Fruit fly (Drosophila melanogaster) whole organism, prepupa: Measurements from ENCODE around the gene CG42390.

Experiments used
- Blimp-1 ChIP-seq: fragments of 200-800 bp; sonication (Bioruptor generic); optimal IDR thresholded peaks from 3 replicates; lab custom pipeline; 2017; ENCODE audit warnings: missing biosample characterization, missing genetic modification characterization, mild to moderate bottlenecking, moderate library complexity, missing genetic modification reagents
- CG10631 ChIP-seq: fragments of 200-800 bp; sonication (Bioruptor generic); optimal IDR thresholded peaks from 2 replicates; lab custom pipeline; 2016; ENCODE audit warnings: missing biosample characterization, missing genetic modification characterization
- CG10669 ChIP-seq: fragments of 200-800 bp; sonication (Bioruptor generic); optimal IDR thresholded peaks from 3 replicates; lab custom pipeline; 2018; ENCODE audit warnings: missing biosample characterization, mild to moderate bottlenecking, missing genetic modification characterization, moderate library complexity
- CG11762 ChIP-seq: fragments of 200-800 bp; sonication (Bioruptor generic); optimal IDR thresholded peaks from 3 replicates; lab custom pipeline; 2016; ENCODE audit warnings: missing biosample characterization, missing genetic modification characterization; ENCODE audit not compliant: insufficient read depth
- CG11902 ChIP-seq: fragments of 200-800 bp; sonication (Bioruptor generic); optimal IDR thresholded peaks from 3 replicates; lab custom pipeline; 2016; ENCODE audit warnings: missing biosample characterization, missing genetic modification characterization
- CG16779 ChIP-seq: fragments of 200-800 bp; sonication (Bioruptor generic); optimal IDR thresholded peaks from 3 replicates; lab custom pipeline; 2017; ENCODE audit warnings: missing biosample characterization, mild to moderate bottlenecking, missing genetic modification characterization
- CG3032 ChIP-seq: fragments of 200-800 bp; optimal IDR thresholded peaks from 2 replicates; lab custom pipeline; 2019; ENCODE audit warnings: missing biosample characterization, mild to moderate bottlenecking, missing genetic modification characterization, moderate library complexity
- CG31627 ChIP-seq: fragments of 200-800 bp; sonication (Bioruptor generic); optimal IDR thresholded peaks from 3 replicates; lab custom pipeline; 2016; ENCODE audit warnings: missing biosample characterization, missing genetic modification characterization
- CG34406 ChIP-seq: fragments of 200-800 bp; sonication (Bioruptor generic); optimal IDR thresholded peaks from 3 replicates; lab custom pipeline; 2016; ENCODE audit warnings: missing biosample characterization, missing genetic modification characterization
- CG4318 ChIP-seq: fragments of 200-800 bp; sonication (Bioruptor generic); optimal IDR thresholded peaks from 3 replicates; lab custom pipeline; 2017; ENCODE audit warnings: missing biosample characterization, mild to moderate bottlenecking, missing genetic modification characterization
- CG6163 ChIP-seq: fragments of 200-800 bp; sonication (Bioruptor generic); IDR thresholded peaks from 3 replicates; pipeline ENCODE4 v1.3.6; 2022; ENCODE audit warnings: missing biosample characterization, missing genetic modification characterization
- CG6276 ChIP-seq: fragments of 200-800 bp; sonication (Bioruptor generic); optimal IDR thresholded peaks from 2 replicates; lab custom pipeline; 2017; ENCODE audit warnings: missing biosample characterization, mild to moderate bottlenecking, missing genetic modification characterization
- CG6808 ChIP-seq: fragments of 200-800 bp; sonication (Bioruptor generic); optimal IDR thresholded peaks from 3 replicates; lab custom pipeline; 2017; ENCODE audit warnings: missing biosample characterization, missing genetic modification characterization, mild to moderate bottlenecking, moderate library complexity, missing genetic modification reagents
- CG7368 ChIP-seq: fragments of 200-800 bp; sonication (Bioruptor generic); optimal IDR thresholded peaks from 3 replicates; lab custom pipeline; 2016; ENCODE audit warnings: missing biosample characterization, missing genetic modification characterization
- CG8119 ChIP-seq: fragments of 200-800 bp; sonication (Bioruptor generic); IDR thresholded peaks from 3 replicates; pipeline ENCODE4 v1.3.6; 2022; ENCODE audit warnings: missing biosample characterization, missing genetic modification characterization
- CG8319 ChIP-seq: fragments of 200-800 bp; sonication (Bioruptor generic); optimal IDR thresholded peaks from 3 replicates; lab custom pipeline; 2016; ENCODE audit warnings: missing biosample characterization, missing genetic modification characterization
- CG8632 ChIP-seq: fragments of 200-800 bp; sonication (Bioruptor generic); optimal IDR thresholded peaks from 3 replicates; lab custom pipeline; 2016; ENCODE audit warnings: missing biosample characterization, missing genetic modification characterization
- CG9139 ChIP-seq: fragments of 200-800 bp; sonication (Bioruptor generic); optimal IDR thresholded peaks from 3 replicates; lab custom pipeline; 2017; ENCODE audit warnings: missing biosample characterization, mild to moderate bottlenecking, missing genetic modification characterization
- Eip78C ChIP-seq: fragments of 200-800 bp; sonication (Bioruptor generic); peaks from one replicate; lab custom pipeline; 2016; ENCODE audit warnings: missing biosample characterization, missing genetic modification characterization
- Ets21C ChIP-seq: fragments of 200-800 bp; sonication (Bioruptor generic); optimal IDR thresholded peaks from 3 replicates; lab custom pipeline; 2016; ENCODE audit warnings: missing biosample characterization, missing genetic modification characterization
- Gug ChIP-seq: fragments of 200-800 bp; sonication (Bioruptor generic); IDR thresholded peaks from 2 replicates; pipeline ENCODE4 v1.3.6; 2022; ENCODE audit warnings: missing biosample characterization, missing genetic modification characterization
- Hr39 ChIP-seq: fragments of 200-800 bp; sonication (Bioruptor generic); optimal IDR thresholded peaks from 2 replicates; lab custom pipeline; 2016; ENCODE audit warnings: missing biosample characterization, missing genetic modification characterization
- Lpt ChIP-seq: fragments of 200-800 bp; sonication (Bioruptor generic); optimal IDR thresholded peaks from 3 replicates; lab custom pipeline; 2016; ENCODE audit warnings: missing biosample characterization, missing genetic modification characterization
- Met ChIP-seq: fragments of 200-800 bp; sonication (Bioruptor generic); optimal IDR thresholded peaks from 3 replicates; lab custom pipeline; 2016; ENCODE audit warnings: missing biosample characterization, missing genetic modification characterization
- OdsH ChIP-seq: fragments of 200-800 bp; sonication (Bioruptor generic); optimal IDR thresholded peaks from 3 replicates; lab custom pipeline; 2016; ENCODE audit warnings: missing biosample characterization, missing genetic modification characterization
- Smox ChIP-seq: fragments of 200-800 bp; sonication (Bioruptor generic); optimal IDR thresholded peaks from 3 replicates; lab custom pipeline; 2016; ENCODE audit warnings: missing biosample characterization, missing genetic modification characterization
- Sox102F ChIP-seq: fragments of 200-800 bp; sonication (Bioruptor generic); optimal IDR thresholded peaks from 2 replicates; lab custom pipeline; 2016; ENCODE audit warnings: missing biosample characterization, mild to moderate bottlenecking, missing genetic modification characterization
- Sox14 ChIP-seq: fragments of 200-800 bp; sonication (Bioruptor generic); optimal IDR thresholded peaks from 3 replicates; lab custom pipeline; 2016; ENCODE audit warnings: missing biosample characterization, missing genetic modification characterization
- Sox15 ChIP-seq: fragments of 200-800 bp; sonication (Bioruptor generic); optimal IDR thresholded peaks from 3 replicates; lab custom pipeline; 2016; ENCODE audit warnings: missing biosample characterization, missing genetic modification characterization
- achi ChIP-seq: fragments of 200-800 bp; sonication (Bioruptor generic); optimal IDR thresholded peaks from 3 replicates; lab custom pipeline; 2016; ENCODE audit warnings: missing biosample characterization, missing genetic modification characterization
- acj6 ChIP-seq: fragments of 200-800 bp; sonication (Bioruptor generic); optimal IDR thresholded peaks from 3 replicates; lab custom pipeline; 2016; ENCODE audit warnings: missing biosample characterization, missing genetic modification characterization
- cyc ChIP-seq: fragments of 200-800 bp; sonication (Bioruptor generic); optimal IDR thresholded peaks from 3 replicates; lab custom pipeline; 2016; ENCODE audit warnings: missing biosample characterization, missing genetic modification characterization
- dac ChIP-seq: fragments of 200-800 bp; sonication (Bioruptor generic); optimal IDR thresholded peaks from 2 replicates; lab custom pipeline; 2017; ENCODE audit warnings: missing biosample characterization, mild to moderate bottlenecking, missing genetic modification characterization
- dsx ChIP-seq: fragments of 200-800 bp; optimal IDR thresholded peaks from 3 replicates; lab custom pipeline; 2019; ENCODE audit warnings: missing biosample characterization, mild to moderate bottlenecking, missing genetic modification characterization, moderate library complexity; ENCODE audit not compliant: poor library complexity, severe bottlenecking
- eg ChIP-seq: fragments of 200-800 bp; sonication (Bioruptor generic); IDR thresholded peaks from 3 replicates; pipeline ENCODE4 v1.3.6; 2022; ENCODE audit warnings: missing biosample characterization, missing genetic modification characterization
- esn ChIP-seq: fragments of 200-800 bp; sonication (Bioruptor generic); optimal IDR thresholded peaks from 2 replicates; lab custom pipeline; 2016; ENCODE audit warnings: missing biosample characterization, mild to moderate bottlenecking, missing genetic modification characterization, moderate library complexity
- fd59A ChIP-seq: fragments of 200-800 bp; sonication (Bioruptor generic); optimal IDR thresholded peaks from 2 replicates; lab custom pipeline; 2017; ENCODE audit warnings: missing biosample characterization, mild to moderate bottlenecking, missing genetic modification characterization, missing genetic modification reagents
- fd85E ChIP-seq: fragments of 200-800 bp; sonication (Bioruptor generic); optimal IDR thresholded peaks from 3 replicates; lab custom pipeline; 2016; ENCODE audit warnings: missing biosample characterization, missing genetic modification characterization
- fkh ChIP-seq: fragments of 200-800 bp; sonication (Bioruptor generic); optimal IDR thresholded peaks from 3 replicates; lab custom pipeline; 2017; ENCODE audit warnings: missing biosample characterization, mild to moderate bottlenecking, missing genetic modification characterization, moderate library complexity
- lz ChIP-seq: fragments of 200-800 bp; sonication (Bioruptor generic); optimal IDR thresholded peaks from 3 replicates; lab custom pipeline; 2016; ENCODE audit warnings: missing biosample characterization, missing genetic modification characterization
- net ChIP-seq: fragments of 200-800 bp; sonication (Bioruptor generic); optimal IDR thresholded peaks from 3 replicates; lab custom pipeline; 2016; ENCODE audit warnings: missing biosample characterization, missing genetic modification characterization
- pdm3 ChIP-seq: fragments of 200-800 bp; sonication (Bioruptor generic); optimal IDR thresholded peaks from 3 replicates; lab custom pipeline; 2016; ENCODE audit warnings: missing biosample characterization, missing genetic modification characterization
- spab ChIP-seq: fragments of 200-800 bp; sonication (Bioruptor generic); optimal IDR thresholded peaks from 2 replicates; lab custom pipeline; 2017; ENCODE audit warnings: missing biosample characterization, mild to moderate bottlenecking, missing genetic modification characterization, missing genetic modification reagents
- ss ChIP-seq, 2 experiments: fragments of 200-800 bp; sonication (Bioruptor generic); optimal IDR thresholded peaks; 2 replicates in 1 of 2; 3 replicates in 1 of 2; lab custom pipeline; 2017 to 2018; ENCODE audit warnings: mild to moderate bottlenecking in 2 of 2, missing biosample characterization in 2 of 2, missing genetic modification characterization in 2 of 2, moderate library complexity in 1 of 2
- svp ChIP-seq: fragments of 200-800 bp; sonication (Bioruptor generic); peaks from one replicate; lab custom pipeline; 2016; ENCODE audit warnings: missing biosample characterization, missing genetic modification characterization
- topi ChIP-seq: fragments of 200-800 bp; sonication (Bioruptor generic); optimal IDR thresholded peaks from 3 replicates; lab custom pipeline; 2016; ENCODE audit warnings: missing biosample characterization, missing genetic modification characterization
- vri ChIP-seq: fragments of 200-800 bp; sonication (Bioruptor generic); optimal IDR thresholded peaks from 3 replicates; lab custom pipeline; 2016; ENCODE audit warnings: missing biosample characterization, mild to moderate bottlenecking, missing genetic modification characterization

CG42390 gene

dm6 chr3R:22139113-22139512 is 19.3 kb downstream of the CG42390 start (continued):
- TF ChIP-seq OdsH (GFP tag; lab: Kevin White, UChicago) (peak; percentile 85), CG6276 (GFP tag; lab: Kevin White, UChicago) (peak; percentile 89), cyc (GFP tag; lab: Kevin White, UChicago) (peak; percentile 67), CG8119 (GFP tag; lab: Robert Waterston, UW) (peak; percentile 91), svp (GFP tag; lab: Kevin White, UChicago) (peak; percentile 88), CG6163 (GFP tag; lab: Robert Waterston, UW) (peak; percentile 95), fd85E (peak; percentile 73), Hr39 (GFP tag; lab: Kevin White, UChicago) (peak; percentile 77), dac (GFP tag; lab: Kevin White, UChicago) (peak; percentile 83), Sox102F (peak; percentile 71), Ets21C (peak; percentile 57), CG10631 (GFP tag; lab: Kevin White, UChicago) (peak; percentile 86), vri (GFP tag; lab: Kevin White, UChicago) (peak; percentile 59), acj6 (GFP tag; lab: Kevin White, UChicago) (peak; percentile 84), CG11762 (GFP tag; lab: Kevin White, UChicago) (peak; percentile 96), CG34406 (peak; percentile 77), net (GFP tag; lab: Kevin White, UChicago) (peak; percentile 87), CG10669 (GFP tag; lab: Kevin White, UChicago) (peak; percentile 91), Eip78C (GFP tag; lab: Kevin White, UChicago) (peak; percentile 96), CG6808 (peak; percentile 90), fd59A (GFP tag; lab: Kevin White, UChicago) (peak; percentile 87), CG3032 (tag; lab: Kevin White, UChicago) (peak; percentile 88)

- peak; percentile 17 for TF ChIP-seq Sox14 (GFP tag; lab: Kevin White, UChicago)
- no peak for TF ChIP-seq acj6 (GFP tag; lab: Kevin White, UChicago)
- peak; percentile 47; the same call in 1 of the 3 replicates for TF ChIP-seq CG8119 (GFP tag; lab: Robert Waterston, UW)
- TF ChIP-seq OdsH (GFP tag; lab: Kevin White, UChicago): no peak
- TF ChIP-seq net (GFP tag; lab: Kevin White, UChicago): peak; percentile 58
- TF ChIP-seq CG6276 (GFP tag; lab: Kevin White, UChicago): peak; percentile 53
- no peak for TF ChIP-seq topi
- no peak for TF ChIP-seq Smox
- TF ChIP-seq lz (GFP tag; lab: Kevin White, UChicago): no peak
- no peak for TF ChIP-seq cyc (GFP tag; lab: Kevin White, UChicago)
- TF ChIP-seq Ets21C: no peak
- peak; percentile 19 for TF ChIP-seq fd85E
- TF ChIP-seq Eip78C (GFP tag; lab: Kevin White, UChicago): peak; percentile 28
- no peak for TF ChIP-seq esn
- TF ChIP-seq Met: no peak
- TF ChIP-seq CG31627 (GFP tag; lab: Kevin White, UChicago): no peak
- TF ChIP-seq vri (GFP tag; lab: Kevin White, UChicago): peak; percentile 10
- TF ChIP-seq fd59A (GFP tag; lab: Kevin White, UChicago): no peak
- no peak for TF ChIP-seq Hr39 (GFP tag; lab: Kevin White, UChicago)
- peak; percentile 40 for TF ChIP-seq CG8632 (GFP tag; lab: Kevin White, UChicago)
- peak; percentile 70 for TF ChIP-seq CG16779 (tag; lab: Kevin White, UChicago)
- no peak for TF ChIP-seq fkh (GFP tag; lab: Kevin White, UChicago)
- TF ChIP-seq spab (GFP tag; lab: Kevin White, UChicago): peak; percentile 47
- TF ChIP-seq Sox15: no peak
- TF ChIP-seq ss (GFP tag; optimal IDR thresholded peaks at IDR 0.05; lab: Kevin White, UChicago): peak; percentile 73
- no peak for TF ChIP-seq Gug
- TF ChIP-seq CG6808: peak; percentile 79
- TF ChIP-seq CG7368 (GFP tag; lab: Kevin White, UChicago): peak; percentile 72
- peak; percentile 47 for TF ChIP-seq dsx (GFP tag; lab: Kevin White, UChicago)
- TF ChIP-seq pdm3 (GFP tag; lab: Kevin White, UChicago): peak; percentile 33
- TF ChIP-seq CG4318 (GFP tag; lab: Kevin White, UChicago): no peak
- TF ChIP-seq Lpt (GFP tag; lab: Kevin White, UChicago): peak; percentile 27
- TF ChIP-seq CG6163 (GFP tag; lab: Robert Waterston, UW): peak; percentile 84
- peak; percentile 81 for TF ChIP-seq CG9139
- TF ChIP-seq achi (GFP tag; lab: Kevin White, UChicago): peak; percentile 45
- no peak for TF ChIP-seq CG11902 (GFP tag; lab: Kevin White, UChicago)
- peak; percentile 78 for TF ChIP-seq eg (GFP tag; lab: Robert Waterston, UW)
- no peak for TF ChIP-seq CG8319 (GFP tag; lab: Kevin White, UChicago)
- no peak for TF ChIP-seq Blimp-1 (GFP tag; lab: Kevin White, UChicago)
Observed at dm6 chr3R:22139916-22140455, 20.1 kb downstream of the CG42390 start.
